Fruit fly (Drosophila melanogaster) whole organism, embryonic: ENCODE measurements around the gene CG3008.

ENCODE experiments used
- Bgb ChIP-seq: fragments of 200-800 bp; sonication (Bioruptor generic); IDR thresholded peaks from 2 replicates; pipeline ENCODE4 v1.3.6; 2022; ENCODE audit warnings: missing biosample characterization, missing genetic modification characterization; ENCODE audit not compliant: partially characterized antibody
- CG10274 ChIP-seq: fragments of 200-800 bp; sonication (Bioruptor generic); optimal IDR thresholded peaks from 3 replicates; lab custom pipeline; 2017; ENCODE audit warnings: missing biosample characterization, mild to moderate bottlenecking, missing genetic modification characterization
- CG11085 ChIP-seq: fragments of 200-800 bp; sonication (Bioruptor generic); IDR thresholded peaks from 2 replicates; pipeline ENCODE4 v1.3.6; 2022; ENCODE audit warnings: missing biosample characterization, missing genetic modification characterization
- CG12659 ChIP-seq: fragments of 200-800 bp; sonication (Bioruptor generic); optimal IDR thresholded peaks from 3 replicates; lab custom pipeline; 2017; ENCODE audit warnings: mild to moderate bottlenecking, missing biosample characterization, missing genetic modification reagents, missing genetic modification characterization
- CG12769 ChIP-seq: fragments of 200-800 bp; sonication (Bioruptor generic); optimal IDR thresholded peaks from 2 replicates; lab custom pipeline; 2019; ENCODE audit warnings: missing biosample characterization, mild to moderate bottlenecking, missing genetic modification characterization, moderate library complexity
- CG14441 ChIP-seq: fragments of 200-800 bp; sonication (Bioruptor generic); IDR thresholded peaks from 2 replicates; pipeline ENCODE4 v1.3.6; 2022; ENCODE audit warnings: missing biosample characterization, missing genetic modification characterization
- CG14965 ChIP-seq: fragments of 200-800 bp; sonication (Bioruptor generic); optimal IDR thresholded peaks from 2 replicates; lab custom pipeline; 2016; ENCODE audit warnings: missing biosample characterization, missing genetic modification characterization, borderline replicate concordance
- CG15073 ChIP-seq: fragments of 200-800 bp; sonication (Bioruptor generic); optimal IDR thresholded peaks from 2 replicates; lab custom pipeline; 2016; ENCODE audit warnings: missing biosample characterization, missing genetic modification characterization
- CG15269 ChIP-seq: fragments of 200-800 bp; sonication (Bioruptor generic); optimal IDR thresholded peaks from 2 replicates; lab custom pipeline; 2018; ENCODE audit warnings: missing biosample characterization, mild to moderate bottlenecking, missing genetic modification characterization, moderate library complexity
- CG16815 ChIP-seq: fragments of 200-800 bp; sonication (Bioruptor generic); optimal IDR thresholded peaks from 3 replicates; lab custom pipeline; 2017; ENCODE audit warnings: missing biosample characterization, mild to moderate bottlenecking, missing genetic modification characterization
- CG17829 ChIP-seq: fragments of 200-800 bp; optimal IDR thresholded peaks from 2 replicates; lab custom pipeline; 2019; ENCODE audit warnings: missing biosample characterization, mild to moderate bottlenecking, missing genetic modification characterization, moderate library complexity
- CG3407 ChIP-seq: fragments of 200-800 bp; sonication (Bioruptor generic); optimal IDR thresholded peaks from 2 replicates; lab custom pipeline; 2018; ENCODE audit warnings: missing biosample characterization, mild to moderate bottlenecking, missing genetic modification characterization
- CG4328 ChIP-seq: fragments of 200-800 bp; sonication (Bioruptor generic); optimal IDR thresholded peaks from 3 replicates; lab custom pipeline; 2017; ENCODE audit warnings: missing biosample characterization, missing genetic modification reagents, missing genetic modification characterization
- CG4707 ChIP-seq: fragments of 200-800 bp; sonication (Bioruptor generic); optimal IDR thresholded peaks from 2 replicates; lab custom pipeline; 2018; ENCODE audit warnings: missing biosample characterization, mild to moderate bottlenecking, missing genetic modification characterization, moderate library complexity
- CG7556 ChIP-seq: fragments of 200-800 bp; sonication (Bioruptor generic); optimal IDR thresholded peaks from 2 replicates; lab custom pipeline; 2017; ENCODE audit warnings: missing biosample characterization, mild to moderate bottlenecking, missing genetic modification characterization
- CG9876 ChIP-seq: fragments of 200-800 bp; sonication (Bioruptor generic); optimal IDR thresholded peaks from 2 replicates; lab custom pipeline; 2016; ENCODE audit warnings: missing biosample characterization, missing genetic modification characterization
- CG9932 ChIP-seq: fragments of 200-800 bp; sonication (Bioruptor generic); IDR thresholded peaks from 2 replicates; pipeline ENCODE4 v1.3.6; 2022; ENCODE audit warnings: missing biosample characterization, missing genetic modification characterization
- Deaf1 ChIP-seq: fragments of 200-800 bp; optimal IDR thresholded peaks from 3 replicates; lab custom pipeline; 2019; ENCODE audit warnings: missing biosample characterization, mild to moderate bottlenecking, missing genetic modification characterization, moderate library complexity
- Doc2 ChIP-seq: fragments of 200-800 bp; sonication (Bioruptor generic); IDR thresholded peaks from 2 replicates; pipeline ENCODE4 v1.3.6; 2022; ENCODE audit warnings: missing biosample characterization, missing genetic modification characterization
- ERR ChIP-seq: fragments of 200-800 bp; sonication (Bioruptor generic); optimal IDR thresholded peaks from 2 replicates; lab custom pipeline; 2016; ENCODE audit warnings: missing biosample characterization, missing genetic modification characterization
- Hey ChIP-seq: fragments of 200-800 bp; sonication (Bioruptor generic); optimal IDR thresholded peaks from 3 replicates; lab custom pipeline; 2018; ENCODE audit warnings: missing biosample characterization, mild to moderate bottlenecking, missing genetic modification characterization
- Hr78 ChIP-seq, 2 experiments: fragments of 200-800 bp in 1 of 2; fragments of >200 bp in 1 of 2; sonication (Bioruptor generic) in 1 of 2; optimal IDR thresholded peaks; 2 replicates each; lab custom pipeline; 2017 to 2019; ENCODE audit warnings: missing biosample characterization in 2 of 2, missing genetic modification characterization in 2 of 2, mild to moderate bottlenecking in 1 of 2, moderate library complexity in 1 of 2
- Kr ChIP-seq: fragments of 200-800 bp; sonication (Bioruptor generic); optimal IDR thresholded peaks from 2 replicates; lab custom pipeline; 2017; ENCODE audit warnings: missing biosample characterization, mild to moderate bottlenecking, missing genetic modification characterization
- MESR4 ChIP-seq: fragments of 200-800 bp; sonication (Bioruptor generic); optimal IDR thresholded peaks from 2 replicates; lab custom pipeline; 2018; ENCODE audit warnings: missing biosample characterization, mild to moderate bottlenecking, missing genetic modification characterization, moderate library complexity
- Mrtf ChIP-seq: fragments of 200-800 bp; sonication (Bioruptor generic); IDR thresholded peaks from 3 replicates; pipeline ENCODE4 v1.3.6; 2022; ENCODE audit warnings: missing biosample characterization, missing genetic modification characterization
- NK7.1 ChIP-seq: fragments of 200-800 bp; sonication (Bioruptor generic); optimal IDR thresholded peaks from 3 replicates; lab custom pipeline; 2016; ENCODE audit warnings: missing biosample characterization, missing genetic modification characterization
- Oaz ChIP-seq: fragments of 200-800 bp; sonication (Bioruptor generic); IDR thresholded peaks from 2 replicates; pipeline ENCODE4 v1.3.6; 2022; ENCODE audit warnings: missing biosample characterization, missing genetic modification characterization
- Poxn ChIP-seq: fragments of 200-800 bp; sonication (Bioruptor generic); IDR thresholded peaks from 2 replicates; pipeline ENCODE4 v1.3.6; 2022; ENCODE audit warnings: missing biosample characterization, missing genetic modification characterization
- Sin3A ChIP-seq: fragments of >200 bp; optimal IDR thresholded peaks from 2 replicates; lab custom pipeline; 2018
- bcd ChIP-seq: fragments of 200-800 bp; sonication (Bioruptor generic); optimal IDR thresholded peaks from 2 replicates; lab custom pipeline; 2017; ENCODE audit warnings: missing biosample characterization, mild to moderate bottlenecking, missing genetic modification characterization
- caup ChIP-seq: fragments of 200-800 bp; sonication (Bioruptor generic); optimal IDR thresholded peaks from 3 replicates; lab custom pipeline; 2017; ENCODE audit warnings: missing biosample characterization, mild to moderate bottlenecking, missing genetic modification characterization, moderate library complexity; ENCODE audit not compliant: severe bottlenecking
- chm ChIP-seq: fragments of 200-800 bp; sonication (Bioruptor generic); IDR thresholded peaks from 2 replicates; pipeline ENCODE4 v1.3.6; 2022; ENCODE audit warnings: missing biosample characterization, missing genetic modification characterization
- crp ChIP-seq, 2 experiments: fragments of 200-800 bp; sonication (Bioruptor generic); optimal IDR thresholded peaks; 2 replicates in 1 of 2; 3 replicates in 1 of 2; lab custom pipeline; 2017; ENCODE audit warnings: missing biosample characterization in 2 of 2, missing genetic modification characterization in 2 of 2, mild to moderate bottlenecking in 1 of 2, moderate library complexity in 1 of 2
- dmrt11E ChIP-seq: fragments of 200-800 bp; sonication (Bioruptor generic); optimal IDR thresholded peaks from 3 replicates; lab custom pipeline; 2018; ENCODE audit warnings: missing biosample characterization, mild to moderate bottlenecking, missing genetic modification characterization, moderate library complexity
- dpn ChIP-seq, 2 experiments: fragments of 200-800 bp; sonication (Bioruptor generic); optimal IDR thresholded peaks; 3 replicates each; lab custom pipeline; 2016; ENCODE audit warnings: missing biosample characterization in 2 of 2, missing genetic modification characterization in 2 of 2
- ftz-f1 ChIP-seq: fragments of 200-800 bp; sonication (Bioruptor generic); optimal IDR thresholded peaks from 2 replicates; lab custom pipeline; 2016; ENCODE audit warnings: missing biosample characterization, missing genetic modification characterization
- kah ChIP-seq: fragments of 200-800 bp; sonication (Bioruptor generic); optimal IDR thresholded peaks from 2 replicates; lab custom pipeline; 2018; ENCODE audit warnings: missing biosample characterization, mild to moderate bottlenecking, missing genetic modification characterization
- kay ChIP-seq: fragments of 200-800 bp; sonication (Bioruptor generic); optimal IDR thresholded peaks from 2 replicates; lab custom pipeline; 2016; ENCODE audit warnings: missing biosample characterization, missing genetic modification characterization
- knrl ChIP-seq: fragments of 200-800 bp; sonication (Bioruptor generic); IDR thresholded peaks from 3 replicates; pipeline ENCODE4 v1.3.6; 2022; ENCODE audit warnings: missing biosample characterization, missing genetic modification characterization; ENCODE audit not compliant: partially characterized antibody
- lola ChIP-seq, 3 experiments: fragments of >200 bp in 2 of 3; fragments of 200-800 bp in 1 of 3; sonication (Bioruptor generic) in 1 of 3; optimal IDR thresholded peaks; 2 replicates each; lab custom pipeline; 2017 to 2019; ENCODE audit warnings: missing biosample characterization in 3 of 3, missing genetic modification characterization in 3 of 3, mild to moderate bottlenecking in 1 of 3, moderate library complexity in 1 of 3
- luna ChIP-seq: fragments of 200-800 bp; sonication (Bioruptor generic); optimal IDR thresholded peaks from 2 replicates; lab custom pipeline; 2016; ENCODE audit warnings: missing biosample characterization, missing genetic modification characterization
- mld ChIP-seq: fragments of 200-800 bp; sonication (Bioruptor generic); IDR thresholded peaks from 3 replicates; pipeline ENCODE4 v1.3.6; 2022; ENCODE audit warnings: missing biosample characterization, missing genetic modification characterization; ENCODE audit not compliant: partially characterized antibody
- phol ChIP-seq: fragments of 200-800 bp; sonication (Bioruptor generic); optimal IDR thresholded peaks from 3 replicates; lab custom pipeline; 2018; ENCODE audit warnings: missing biosample characterization, mild to moderate bottlenecking, missing genetic modification characterization, moderate library complexity
- ranshi ChIP-seq: fragments of 200-800 bp; sonication (Bioruptor generic); IDR thresholded peaks from 2 replicates; pipeline ENCODE4 v1.3.6; 2022; ENCODE audit warnings: missing biosample characterization, missing genetic modification characterization
- scrt ChIP-seq: fragments of 200-800 bp; sonication (Bioruptor generic); optimal IDR thresholded peaks from 2 replicates; lab custom pipeline; 2018; ENCODE audit warnings: missing biosample characterization, mild to moderate bottlenecking, missing genetic modification characterization, moderate library complexity
- sima ChIP-seq: fragments of 200-800 bp; sonication (Bioruptor generic); optimal IDR thresholded peaks from 2 replicates; lab custom pipeline; 2016; ENCODE audit warnings: missing biosample characterization, missing genetic modification characterization
- ssp ChIP-seq: fragments of 200-800 bp; sonication (Bioruptor generic); IDR thresholded peaks from 2 replicates; pipeline ENCODE4 v1.3.6; 2022; ENCODE audit warnings: missing biosample characterization, missing genetic modification characterization
- twi ChIP-seq: fragments of 200-800 bp; optimal IDR thresholded peaks from 2 replicates; lab custom pipeline; 2019; ENCODE audit warnings: missing biosample characterization, mild to moderate bottlenecking, missing genetic modification characterization, moderate library complexity
- zfh2 ChIP-seq: fragments of 200-800 bp; sonication (Bioruptor generic); optimal IDR thresholded peaks from 2 replicates; lab custom pipeline; 2016; ENCODE audit warnings: missing biosample characterization, missing genetic modification characterization

Gene CG3008

dm6 chr2L:4847191-4847853 is 35.8 kb upstream of the CG3008 start, which contains the start of the genes mxt and CG11927 (continued):
- no peak for TF ChIP-seq CG16815 (GFP tag; lab: Kevin White, UChicago)
- TF ChIP-seq CG7556 (GFP tag; lab: Kevin White, UChicago), result no peak
- TF ChIP-seq CG4707 (GFP tag; lab: Kevin White, UChicago), result no peak
- no peak for TF ChIP-seq bcd (GFP tag; lab: Kevin White, UChicago)
- TF ChIP-seq MESR4 (GFP tag; lab: Kevin White, UChicago), result no peak
- TF ChIP-seq Kr (GFP tag; lab: Kevin White, UChicago), result no peak
- TF ChIP-seq ERR (GFP tag; lab: Kevin White, UChicago), result no peak
- peak; percentile 58 to 60 for TF ChIP-seq dpn (GFP tag; optimal IDR thresholded peaks at IDR 0.05; lab: Kevin White, UChicago)
- no peak for TF ChIP-seq NK7.1 (GFP tag; lab: Kevin White, UChicago)
- peak; percentile 57 for TF ChIP-seq CG12659 (GFP tag; lab: Kevin White, UChicago)
- peak; percentile 60 for TF ChIP-seq ssp (GFP tag; lab: Robert Waterston, UW)
- TF ChIP-seq CG11085 (GFP tag; lab: Robert Waterston, UW), result 0 out of 2 replicates have a peak, but pooled peaks have one; percentile 41
- TF ChIP-seq Oaz (GFP tag; lab: Robert Waterston, UW), result no peak
- TF ChIP-seq mld, result peak; percentile 88; the same call in 2 of the 3 replicates
- TF ChIP-seq CG17829, result peak; percentile 17
- no peak for TF ChIP-seq Doc2 (GFP tag; lab: Robert Waterston, UW)
- no peak for TF ChIP-seq Sin3A (lab: Kevin White, UChicago)
- no peak for TF ChIP-seq CG10274 (GFP tag; lab: Kevin White, UChicago)
- TF ChIP-seq twi (tag; lab: Kevin White, UChicago), result no peak
- TF ChIP-seq Mrtf (GFP tag; lab: Robert Waterston, UW), result peak; percentile 27; the same call in 1 of the 3 replicates
- no peak for TF ChIP-seq CG12769 (tag; lab: Kevin White, UChicago)
- no peak for TF ChIP-seq sima (GFP tag; lab: Kevin White, UChicago)
- no peak for TF ChIP-seq kah (GFP tag; lab: Kevin White, UChicago)
- TF ChIP-seq CG9876 (GFP tag; lab: Kevin White, UChicago), result no peak
- TF ChIP-seq CG3407 (GFP tag; lab: Kevin White, UChicago), result no peak
- TF ChIP-seq chm (GFP tag; lab: Robert Waterston, UW), result no peak; the same call in 1 of the 2 replicates
- no peak for TF ChIP-seq Poxn (GFP tag; lab: Robert Waterston, UW)
- TF ChIP-seq caup (GFP tag; lab: Kevin White, UChicago), result no peak
- no peak for TF ChIP-seq Deaf1
- peak; percentile 88 for TF ChIP-seq knrl (GFP tag; lab: Robert Waterston, UW)
- TF ChIP-seq CG4328 (GFP tag; lab: Kevin White, UChicago), result peak; percentile 8
- TF ChIP-seq lola (GFP tag; optimal IDR thresholded peaks at IDR 0.05; lab: Kevin White, UChicago), result peak in 1 of 3 experiments; percentile 35
- peak; percentile 29 for TF ChIP-seq dmrt11E (tag; lab: Kevin White, UChicago)
- no peak for TF ChIP-seq CG14965 (GFP tag; lab: Kevin White, UChicago)
- TF ChIP-seq Hr78 (GFP tag; optimal IDR thresholded peaks at IDR 0.05; lab: Kevin White, UChicago), result no peak
- no peak for TF ChIP-seq CG15269 (tag; lab: Kevin White, UChicago)
- 0 out of 2 replicates have a peak, but pooled peaks have one; percentile 40 for TF ChIP-seq CG14441 (GFP tag; lab: Robert Waterston, UW)
- TF ChIP-seq Bgb (GFP tag; lab: Robert Waterston, UW), result peak; percentile 90
- no peak for TF ChIP-seq ranshi (GFP tag; lab: Robert Waterston, UW)
- TF ChIP-seq kay, result peak; percentile 37
- peak; percentile 85 for TF ChIP-seq CG9932
- TF ChIP-seq luna (GFP tag; lab: Kevin White, UChicago), result no peak
- TF ChIP-seq crp (GFP tag; optimal IDR thresholded peaks at IDR 0.05; lab: Kevin White, UChicago), result no peak
- peak; percentile 65 for TF ChIP-seq zfh2 (GFP tag; lab: Kevin White, UChicago)
- no peak for TF ChIP-seq ftz-f1 (GFP tag; lab: Kevin White, UChicago)
- TF ChIP-seq CG15073, result no peak
- peak; percentile 47 for TF ChIP-seq phol (tag; lab: Kevin White, UChicago)
- TF ChIP-seq scrt (GFP tag; lab: Kevin White, UChicago), result no peak
- no peak for TF ChIP-seq Hey
